Fruit fly (Drosophila melanogaster) whole organism, embryonic: ENCODE data around the gene CG15894.

Experiments used
- Ada2b ChIP-seq: fragments of 200-800 bp; sonication (Bioruptor generic); IDR thresholded peaks from 2 replicates; pipeline ENCODE4 v1.3.6; 2022; ENCODE audit warnings: missing biosample characterization, missing genetic modification characterization
- Asciz ChIP-seq: fragments of 200-800 bp; sonication (Bioruptor generic); optimal IDR thresholded peaks from 2 replicates; lab custom pipeline; 2017; ENCODE audit warnings: missing biosample characterization, mild to moderate bottlenecking, missing genetic modification characterization, missing genetic modification reagents
- CG12155 ChIP-seq: fragments of 200-800 bp; sonication (Bioruptor generic); optimal IDR thresholded peaks from 3 replicates; lab custom pipeline; 2016; ENCODE audit warnings: missing biosample characterization, missing genetic modification characterization
- CG12219 ChIP-seq: fragments of 200-800 bp; sonication (Bioruptor generic); optimal IDR thresholded peaks from 3 replicates; lab custom pipeline; 2018; ENCODE audit warnings: missing biosample characterization, mild to moderate bottlenecking, missing genetic modification characterization
- CG13296 ChIP-seq: fragments of 200-800 bp; sonication (Bioruptor generic); optimal IDR thresholded peaks from 3 replicates; lab custom pipeline; 2018; ENCODE audit warnings: missing biosample characterization, mild to moderate bottlenecking, missing genetic modification characterization
- CG14441 ChIP-seq: fragments of 200-800 bp; sonication (Bioruptor generic); IDR thresholded peaks from 2 replicates; pipeline ENCODE4 v1.3.6; 2022; ENCODE audit warnings: missing biosample characterization, missing genetic modification characterization
- CG14667 ChIP-seq: fragments of 200-800 bp; sonication (Bioruptor generic); IDR thresholded peaks from 2 replicates; pipeline ENCODE4 v1.3.6; 2022; ENCODE audit warnings: missing biosample characterization, missing genetic modification characterization
- CG14860 ChIP-seq: fragments of 200-800 bp; sonication (Bioruptor generic); IDR thresholded peaks from 3 replicates; pipeline ENCODE4 v1.3.6; 2022; ENCODE audit warnings: missing biosample characterization, missing genetic modification characterization; ENCODE audit not compliant: partially characterized antibody
- CG15696 ChIP-seq: fragments of 200-800 bp; sonication (Bioruptor generic); optimal IDR thresholded peaks from 2 replicates; lab custom pipeline; 2019; ENCODE audit warnings: missing biosample characterization, mild to moderate bottlenecking, missing genetic modification characterization, moderate library complexity
- CG1647 ChIP-seq: fragments of 200-800 bp; sonication (Bioruptor generic); optimal IDR thresholded peaks from 3 replicates; lab custom pipeline; 2016; ENCODE audit warnings: missing biosample characterization, missing genetic modification characterization
- CG16863 ChIP-seq: fragments of 200-800 bp; sonication (Bioruptor generic); optimal IDR thresholded peaks from 3 replicates; lab custom pipeline; 2016; ENCODE audit warnings: missing biosample characterization, missing genetic modification characterization
- CG1832 ChIP-seq: fragments of 200-800 bp; sonication (Bioruptor generic); optimal IDR thresholded peaks from 2 replicates; lab custom pipeline; 2017; ENCODE audit warnings: missing biosample characterization, mild to moderate bottlenecking, missing genetic modification characterization, inconsistent platforms
- CG18599 ChIP-seq: fragments of 200-800 bp; sonication (Bioruptor generic); optimal IDR thresholded peaks from 3 replicates; lab custom pipeline; 2017; ENCODE audit warnings: missing biosample characterization, missing genetic modification characterization, mild to moderate bottlenecking, moderate library complexity, missing genetic modification reagents
- CG2202 ChIP-seq: fragments of 200-800 bp; sonication (Bioruptor generic); optimal IDR thresholded peaks from 2 replicates; lab custom pipeline; 2018; ENCODE audit warnings: missing biosample characterization, mild to moderate bottlenecking, missing genetic modification characterization
- CG2712 ChIP-seq: fragments of 200-800 bp; optimal IDR thresholded peaks from 3 replicates; lab custom pipeline; 2019; ENCODE audit warnings: missing biosample characterization, mild to moderate bottlenecking, missing genetic modification characterization, moderate library complexity
- CG31224 ChIP-seq: fragments of 200-800 bp; sonication (Bioruptor generic); IDR thresholded peaks from 2 replicates; pipeline ENCODE4 v1.3.6; 2022; ENCODE audit warnings: missing biosample characterization, missing genetic modification characterization
- CG7357 ChIP-seq: fragments of 200-800 bp; sonication (Bioruptor generic); IDR thresholded peaks from 3 replicates; pipeline ENCODE4 v1.3.6; 2022; ENCODE audit warnings: missing biosample characterization, missing genetic modification characterization
- CG7372 ChIP-seq: fragments of 200-800 bp; sonication (Bioruptor generic); IDR thresholded peaks from 2 replicates; pipeline ENCODE4 v1.3.6; 2022; ENCODE audit warnings: missing biosample characterization, missing genetic modification characterization
- CG8765 ChIP-seq: fragments of 200-800 bp; sonication (Bioruptor generic); IDR thresholded peaks from 2 replicates; pipeline ENCODE4 v1.3.6; 2022; ENCODE audit warnings: missing biosample characterization, missing genetic modification characterization
- Camta ChIP-seq: fragments of 200-800 bp; sonication (Bioruptor generic); optimal IDR thresholded peaks from 2 replicates; lab custom pipeline; 2016; ENCODE audit warnings: missing biosample characterization, missing genetic modification characterization
- Dad ChIP-seq: fragments of 200-800 bp; sonication (Bioruptor generic); optimal IDR thresholded peaks from 3 replicates; lab custom pipeline; 2016; ENCODE audit warnings: missing biosample characterization, missing genetic modification characterization
- H15 ChIP-seq: fragments of 200-800 bp; sonication (Bioruptor generic); IDR thresholded peaks from 3 replicates; pipeline ENCODE4 v1.3.6; 2022; ENCODE audit warnings: missing biosample characterization, missing genetic modification characterization
- MBD-R2 ChIP-seq: fragments of 200-800 bp; sonication (Bioruptor generic); IDR thresholded peaks from 2 replicates; pipeline ENCODE4 v1.3.6; 2022; ENCODE audit warnings: missing biosample characterization, missing genetic modification characterization
- NK7.1 ChIP-seq: fragments of 200-800 bp; sonication (Bioruptor generic); optimal IDR thresholded peaks from 3 replicates; lab custom pipeline; 2016; ENCODE audit warnings: missing biosample characterization, missing genetic modification characterization
- Stat92E ChIP-seq, 3 experiments: fragments of >200 bp in 2 of 3; fragments of 200-800 bp in 1 of 3; sonication (Bioruptor generic) in 1 of 3; optimal IDR thresholded peaks; 2 replicates each; lab custom pipeline; 2017 to 2019; ENCODE audit warnings: missing biosample characterization in 3 of 3, missing genetic modification characterization in 3 of 3, mild to moderate bottlenecking in 1 of 3, moderate library complexity in 1 of 3
- Xrp1 ChIP-seq: fragments of 200-800 bp; sonication (Bioruptor generic); IDR thresholded peaks from 2 replicates; pipeline ENCODE4 v1.3.6; 2022; ENCODE audit warnings: missing biosample characterization, missing genetic modification characterization
- ac ChIP-seq: fragments of 200-800 bp; sonication (Bioruptor generic); optimal IDR thresholded peaks from 3 replicates; lab custom pipeline; 2017; ENCODE audit warnings: missing biosample characterization, mild to moderate bottlenecking, missing genetic modification characterization
- ase ChIP-seq: fragments of 200-800 bp; sonication (Bioruptor generic); IDR thresholded peaks from 3 replicates; pipeline ENCODE4 v1.3.6; 2022; ENCODE audit warnings: missing biosample characterization, missing genetic modification characterization
- bigmax ChIP-seq: fragments of 200-800 bp; sonication (Bioruptor generic); optimal IDR thresholded peaks from 2 replicates; lab custom pipeline; 2018; ENCODE audit warnings: missing biosample characterization, mild to moderate bottlenecking, missing genetic modification characterization
- br ChIP-seq: fragments of >200 bp; optimal IDR thresholded peaks from 2 replicates; lab custom pipeline; 2017
- cwo ChIP-seq: fragments of 200-800 bp; sonication (Bioruptor generic); optimal IDR thresholded peaks from 3 replicates; lab custom pipeline; 2017; ENCODE audit warnings: missing biosample characterization, missing genetic modification characterization, mild to moderate bottlenecking, moderate library complexity, missing genetic modification reagents
- dati ChIP-seq: fragments of 200-800 bp; sonication (Bioruptor generic); IDR thresholded peaks from 2 replicates; pipeline ENCODE4 v1.3.6; 2022; ENCODE audit warnings: missing biosample characterization, missing genetic modification characterization
- dpn ChIP-seq, 2 experiments: fragments of 200-800 bp; sonication (Bioruptor generic); optimal IDR thresholded peaks; 3 replicates each; lab custom pipeline; 2016; ENCODE audit warnings: missing biosample characterization in 2 of 2, missing genetic modification characterization in 2 of 2
- esg ChIP-seq: fragments of 200-800 bp; sonication (Bioruptor generic); conservative IDR thresholded peaks from 2 replicates; pipeline ENCODE4 v1.3.6; 2022; ENCODE audit warnings: missing biosample characterization, missing genetic modification characterization
- ham ChIP-seq: fragments of 200-800 bp; sonication (Bioruptor generic); IDR thresholded peaks from 2 replicates; pipeline ENCODE4 v1.3.6; 2022; ENCODE audit warnings: missing biosample characterization, missing genetic modification characterization
- jumu ChIP-seq: fragments of 200-800 bp; sonication (Bioruptor generic); optimal IDR thresholded peaks from 3 replicates; lab custom pipeline; 2016; ENCODE audit warnings: missing biosample characterization, missing genetic modification characterization
- knrl ChIP-seq: fragments of 200-800 bp; sonication (Bioruptor generic); IDR thresholded peaks from 3 replicates; pipeline ENCODE4 v1.3.6; 2022; ENCODE audit warnings: missing biosample characterization, missing genetic modification characterization; ENCODE audit not compliant: partially characterized antibody
- lilli ChIP-seq: fragments of 200-800 bp; sonication (Bioruptor generic); optimal IDR thresholded peaks from 3 replicates; lab custom pipeline; 2016; ENCODE audit warnings: missing biosample characterization, missing genetic modification characterization
- luna ChIP-seq: fragments of 200-800 bp; sonication (Bioruptor generic); optimal IDR thresholded peaks from 2 replicates; lab custom pipeline; 2016; ENCODE audit warnings: missing biosample characterization, missing genetic modification characterization
- nau ChIP-seq: fragments of 200-800 bp; sonication (Bioruptor generic); optimal IDR thresholded peaks from 3 replicates; lab custom pipeline; 2017; ENCODE audit warnings: missing biosample characterization, mild to moderate bottlenecking, missing genetic modification characterization, missing genetic modification reagents
- nom ChIP-seq: fragments of 200-800 bp; sonication (Bioruptor generic); optimal IDR thresholded peaks from 2 replicates; lab custom pipeline; 2017; ENCODE audit warnings: missing biosample characterization, missing genetic modification characterization, mild to moderate bottlenecking, moderate library complexity, missing genetic modification reagents
- onecut ChIP-seq: fragments of 200-800 bp; sonication (Bioruptor generic); IDR thresholded peaks from 2 replicates; pipeline ENCODE4 v1.3.6; 2022; ENCODE audit warnings: missing biosample characterization, missing genetic modification characterization
- otp ChIP-seq: fragments of 200-800 bp; sonication (Bioruptor generic); IDR thresholded peaks from 3 replicates; pipeline ENCODE4, ENCODE4 v1.3.6; 2022; ENCODE audit warnings: missing biosample characterization, missing genetic modification characterization
- peb ChIP-seq: fragments of 200-800 bp; sonication (Bioruptor generic); IDR thresholded peaks from 2 replicates; pipeline ENCODE4 v1.3.6; 2022; ENCODE audit warnings: missing biosample characterization, missing genetic modification characterization
- pho ChIP-seq: fragments of 200-800 bp; sonication (Bioruptor generic); optimal IDR thresholded peaks from 2 replicates; lab custom pipeline; 2016; ENCODE audit warnings: missing biosample characterization, missing genetic modification characterization
- sc ChIP-seq, 3 experiments: fragments of >200 bp in 2 of 3; fragments of 200-800 bp in 1 of 3; sonication (Bioruptor generic) in 1 of 3; optimal IDR thresholded peaks; 2 replicates in 2 of 3; 3 replicates in 1 of 3; lab custom pipeline; 2017; ENCODE audit warnings: mild to moderate bottlenecking in 1 of 3, missing biosample characterization in 1 of 3, missing genetic modification characterization in 1 of 3, missing genetic modification reagents in 1 of 3
- scrt ChIP-seq: fragments of 200-800 bp; sonication (Bioruptor generic); optimal IDR thresholded peaks from 2 replicates; lab custom pipeline; 2018; ENCODE audit warnings: missing biosample characterization, mild to moderate bottlenecking, missing genetic modification characterization, moderate library complexity
- sima ChIP-seq: fragments of 200-800 bp; sonication (Bioruptor generic); optimal IDR thresholded peaks from 2 replicates; lab custom pipeline; 2016; ENCODE audit warnings: missing biosample characterization, missing genetic modification characterization
- tio ChIP-seq: fragments of 200-800 bp; sonication (Bioruptor generic); optimal IDR thresholded peaks from 2 replicates; lab custom pipeline; 2017; ENCODE audit warnings: missing biosample characterization, missing genetic modification characterization, inconsistent platforms
- unc-4 ChIP-seq: fragments of 200-800 bp; sonication (Bioruptor generic); IDR thresholded peaks from 2 replicates; pipeline ENCODE4 v1.3.6; 2022; ENCODE audit warnings: missing biosample characterization, missing genetic modification characterization; ENCODE audit not compliant: partially characterized antibody

The CG15894 gene

DNA sequence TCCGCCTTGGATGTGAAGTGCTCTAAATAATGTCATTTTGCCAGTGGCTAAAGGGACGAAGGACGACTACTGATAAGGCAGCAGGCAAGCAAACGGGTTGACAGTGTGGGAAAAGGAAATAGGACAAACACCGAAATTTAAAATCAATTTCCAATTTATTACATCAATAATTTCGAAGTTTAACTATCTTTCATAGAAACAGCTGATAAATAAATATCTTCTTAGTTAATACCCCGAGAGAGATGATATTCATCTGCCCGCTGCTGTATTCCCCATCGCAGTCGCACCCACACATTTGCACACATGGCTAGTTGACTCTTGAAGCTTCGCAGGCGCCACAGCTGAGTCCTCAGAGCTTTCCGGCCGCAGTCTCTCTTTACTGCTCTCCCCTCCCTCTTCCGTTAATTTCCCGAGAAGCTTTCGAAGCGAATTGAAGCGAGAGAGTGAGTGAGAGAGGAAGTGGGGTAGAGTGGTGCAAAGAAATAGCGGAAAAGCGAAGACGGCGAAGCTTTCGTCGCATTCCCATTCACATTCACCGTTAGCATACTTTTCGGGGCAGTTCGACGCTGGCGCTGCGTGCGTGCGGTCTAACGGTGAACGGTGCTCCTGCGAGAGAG, 8.0 kb downstream of the CG15894 start (continued):
- TF ChIP-seq sc (optimal IDR thresholded peaks at IDR 0.05; lab: Kevin White, UChicago) (no peak), sc (GFP tag; optimal IDR thresholded peaks at IDR 0.05; lab: Kevin White, UChicago) (no peak), CG12219 (GFP tag; lab: Kevin White, UChicago) (peak; percentile 49), knrl (GFP tag; lab: Robert Waterston, UW) (no peak), br (lab: Kevin White, UChicago) (no peak), luna (no peak), jumu (GFP tag; lab: Kevin White, UChicago) (peak; percentile 20), CG14667 (peak; percentile 27), CG31224 (GFP tag; lab: Robert Waterston, UW) (peak; percentile 57; the same call in 1 of the 2 replicates), CG2202 (tag; lab: Kevin White, UChicago) (no peak), pho (GFP tag; lab: Kevin White, UChicago) (peak; percentile 47), tio (no peak), Dad (no peak), ac (GFP tag; lab: Kevin White, UChicago) (no peak), sima (GFP tag; lab: Kevin White, UChicago) (no peak), onecut (GFP tag; lab: Robert Waterston, UW) (peak; percentile 55), lilli (GFP tag; lab: Kevin White, UChicago) (peak; percentile 57), peb (GFP tag; lab: Robert Waterston, UW) (no peak), ham (no peak; the same call in 1 of the 2 replicates), CG18599 (GFP tag; lab: Kevin White, UChicago) (peak; percentile 90), CG1832 (peak; percentile 18), Camta (GFP tag; lab: Kevin White, UChicago) (no peak), H15 (GFP tag; lab: Robert Waterston, UW) (peak; percentile 61; the same call in 2 of the 3 replicates), CG7372 (GFP tag; lab: Robert Waterston, UW) (peak; percentile 60), unc-4 (no peak), nau (no peak), bigmax (GFP tag; lab: Kevin White, UChicago) (no peak), dati (GFP tag; lab: Robert Waterston, UW) (no peak), dpn (GFP tag; optimal IDR thresholded peaks at IDR 0.05; lab: Kevin White, UChicago) (peak; percentile 26 to 60), scrt (peak; percentile 48), CG7357 (0 out of 3 replicates have a peak, but pooled peaks have one; percentile 38), CG12155 (GFP tag; lab: Kevin White, UChicago) (no peak), Stat92E (GFP tag; optimal IDR thresholded peaks at IDR 0.05; lab: Kevin White, UChicago) (no peak), CG14860 (no peak), nom (no peak), Ada2b (GFP tag; lab: Robert Waterston, UW) (peak; percentile 75), Asciz (GFP tag; lab: Kevin White, UChicago) (peak; percentile 42), cwo (GFP tag; lab: Kevin White, UChicago) (peak; percentile 73), CG15696 (no peak), CG16863 (GFP tag; lab: Kevin White, UChicago) (peak; percentile 46), ase (GFP tag; lab: Robert Waterston, UW) (peak; percentile 56; the same call in 2 of the 3 replicates), otp (no peak), Xrp1 (GFP tag; lab: Robert Waterston, UW) (peak; percentile 70), MBD-R2 (GFP tag; lab: Robert Waterston, UW) (peak; percentile 40; the same call in 1 of the 2 replicates), CG14441 (GFP tag; lab: Robert Waterston, UW) (peak; percentile 67), NK7.1 (no peak), CG13296 (GFP tag; lab: Kevin White, UChicago) (peak; percentile 65), CG8765 (GFP tag; lab: Robert Waterston, UW) (no peak), CG2712 (no peak), CG1647 (GFP tag; lab: Kevin White, UChicago) (no peak), esg (GFP tag; lab: Robert Waterston, UW) (peak; percentile 62)
